Worm (Caenorhabditis elegans) whole organism, L1 larva: ENCODE results near the gene nhr-116.

Source experiments
- aly-2 ChIP-seq: fragments of 150-350 bp; optimal IDR thresholded peaks from 2 replicates; lab custom pipeline; 2014; ENCODE audit warnings: missing biosample characterization, missing genetic modification characterization
- elt-3 ChIP-seq, 6 experiments: fragments of 150-350 bp in 1 of 6; sonication (generic microtip); optimal IDR thresholded peaks; 2 replicates each; lab custom pipeline; 2017 to 2018; ENCODE audit warnings: missing biosample characterization in 6 of 6, missing genetic modification characterization in 6 of 6, inconsistent platforms in 1 of 6
- fkh-10 ChIP-seq: sonication (generic microtip); optimal IDR thresholded peaks from 2 replicates; lab custom pipeline; 2017; ENCODE audit warnings: missing biosample characterization, missing genetic modification reagents, missing genetic modification characterization
- fos-1 ChIP-seq: fragments of 150-350 bp; optimal IDR thresholded peaks from 2 replicates; lab custom pipeline; 2014; ENCODE audit warnings: missing biosample characterization, missing genetic modification characterization
- isw-1 ChIP-seq: fragments of 200-800 bp; sonication (Bioruptor generic); IDR thresholded peaks from 2 replicates; pipeline ENCODE4 v1.3.6; 2022; ENCODE audit warnings: missing genetic modification characterization, missing compliant biosample characterization
- mdl-1 ChIP-seq, 2 experiments: fragments of 150-350 bp; optimal IDR thresholded peaks; 2 replicates each; lab custom pipeline; 2014 to 2017; ENCODE audit warnings: missing biosample characterization in 2 of 2, missing genetic modification characterization in 2 of 2, inconsistent platforms in 1 of 2
- nhr-237 ChIP-seq: fragments of 150-350 bp; optimal IDR thresholded peaks from 2 replicates; lab custom pipeline; 2014; ENCODE audit warnings: missing biosample characterization, missing genetic modification characterization
- pqm-1 ChIP-seq: sonication (generic microtip); optimal IDR thresholded peaks from 3 replicates; lab custom pipeline; 2017; ENCODE audit warnings: missing biosample characterization, missing genetic modification characterization

- no peak for TF ChIP-seq fkh-10 (GFP tag; lab: Kevin White, UChicago)
- no peak for TF ChIP-seq fos-1 (tag; lab: Kevin White, UChicago)
- TF ChIP-seq pqm-1 (tag; lab: Kevin White, UChicago): no peak
- no peak for TF ChIP-seq aly-2 (tag; lab: Kevin White, UChicago)
- TF ChIP-seq isw-1 (GFP tag; lab: Robert Waterston, UW): no peak
- no peak for TF ChIP-seq nhr-237 (tag; lab: Kevin White, UChicago)
- no peak for TF ChIP-seq elt-3 (tag; optimal IDR thresholded peaks at IDR 0.05; lab: Kevin White, UChicago)
- TF ChIP-seq mdl-1 (tag; optimal IDR thresholded peaks at IDR 0.05; lab: Kevin White, UChicago): no peak
Observed at ce11 chrV:16927345-16927744, 15.3 kb downstream of the nhr-116 start, which contains the start of gene Y102A5C.36.
